Fruit fly (Drosophila melanogaster): Measurements from ENCODE around the gene Acbp2.

dm6 chr3L:7091331-7091904, 40.2 kb upstream of the Acbp2 start:
- TF ChIP-seq usp (GFP tag; optimal IDR thresholded peaks at IDR 0.05), result no peak
- TF ChIP-seq psq (optimal IDR thresholded peaks at IDR 0.05), result no peak
- no peak for TF ChIP-seq EcR (GFP tag; optimal IDR thresholded peaks at IDR 0.05)
- no peak for TF ChIP-seq pan (optimal IDR thresholded peaks at IDR 0.05)
- no peak for TF ChIP-seq Dll (optimal IDR thresholded peaks at IDR 0.05)

All from whole organism.